Worm (Caenorhabditis elegans) whole organism, L4 larva: ENCODE results near the gene fipr-19.

ENCODE experiments used
- F49E8.2 ChIP-seq: sonication (generic microtip); optimal IDR thresholded peaks from 2 replicates; lab custom pipeline; 2016; ENCODE audit warnings: missing compliant biosample characterization, mild to moderate bottlenecking, missing genetic modification characterization, borderline replicate concordance
- Y75B8A.6 ChIP-seq: fragments of 200-800 bp; sonication (Bioruptor generic); IDR thresholded peaks from 2 replicates; pipeline ENCODE4 v1.3.6; 2022; ENCODE audit warnings: missing genetic modification reagents, missing genetic modification characterization, missing compliant biosample characterization
- aha-1 ChIP-seq: fragments of 150-350 bp; peaks from one replicate; lab custom pipeline; 2014; ENCODE audit warnings: missing biosample characterization, missing genetic modification characterization
- ceh-28 ChIP-seq: fragments of 150-350 bp; optimal IDR thresholded peaks from 2 replicates; lab custom pipeline; 2014; ENCODE audit warnings: missing biosample characterization, missing genetic modification reagents, missing genetic modification characterization
- lir-3 ChIP-seq: sonication (generic microtip); optimal IDR thresholded peaks from 2 replicates; lab custom pipeline; 2016; ENCODE audit warnings: mild to moderate bottlenecking, missing genetic modification characterization, missing compliant biosample characterization
- nhr-237 ChIP-seq: sonication (generic microtip); optimal IDR thresholded peaks from 2 replicates; lab custom pipeline; 2017; ENCODE audit warnings: missing biosample characterization, missing genetic modification characterization
- nhr-25 ChIP-seq: sonication (generic microtip); optimal IDR thresholded peaks from 2 replicates; lab custom pipeline; 2017; ENCODE audit warnings: missing genetic modification characterization, mild to moderate bottlenecking, missing compliant biosample characterization, antibody characterized with exemption, moderate library complexity, borderline replicate concordance; ENCODE audit not compliant: insufficient read depth
- nhr-6 ChIP-seq: fragments of 150-350 bp; optimal IDR thresholded peaks from 2 replicates; lab custom pipeline; 2014; ENCODE audit warnings: missing biosample characterization, missing genetic modification characterization
- ztf-11 ChIP-seq: fragments of 150-350 bp; optimal IDR thresholded peaks from 2 replicates; lab custom pipeline; 2014; ENCODE audit warnings: missing biosample characterization, missing genetic modification characterization

- no peak for TF ChIP-seq ztf-11
- no peak for TF ChIP-seq Y75B8A.6
- TF ChIP-seq nhr-25 (tag; lab: Kevin White, UChicago), result no peak
- peak; percentile 22 for TF ChIP-seq nhr-6 (tag; lab: Kevin White, UChicago)
- no peak for TF ChIP-seq ceh-28 (tag; lab: Kevin White, UChicago)
- TF ChIP-seq nhr-237 (tag; lab: Kevin White, UChicago), result no peak
- peak; percentile 81 for TF ChIP-seq aha-1 (tag; lab: Kevin White, UChicago)
- no peak for TF ChIP-seq lir-3
- no peak for TF ChIP-seq F49E8.2 (tag; lab: Kevin White, UChicago)
These were observed 29.6 kb upstream of the fipr-19 start for ce11 chrIII:7488303-7488702.
